Worm (Caenorhabditis elegans) whole organism, L1 larva: ENCODE data around the gene dlst-1.

Experiments used
- ceh-90 ChIP-seq: sonication (generic microtip); optimal IDR thresholded peaks from 2 replicates; lab custom pipeline; 2016; ENCODE audit warnings: missing genetic modification characterization, missing compliant biosample characterization
- lin-39 ChIP-seq: fragments of 150-350 bp; optimal IDR thresholded peaks from 2 replicates; lab custom pipeline; 2014; ENCODE audit warnings: missing biosample characterization, missing genetic modification reagents, missing genetic modification characterization
- lsy-2 ChIP-seq, 2 experiments: fragments of 150-350 bp; optimal IDR thresholded peaks; 2 replicates each; lab custom pipeline; 2014; ENCODE audit warnings: missing biosample characterization in 2 of 2, missing genetic modification characterization in 2 of 2
- nhr-28 ChIP-seq: fragments of 150-350 bp; optimal IDR thresholded peaks from 2 replicates; lab custom pipeline; 2014; ENCODE audit warnings: missing biosample characterization, missing genetic modification characterization
- unc-62 ChIP-seq: fragments of 150-350 bp; optimal IDR thresholded peaks from 2 replicates; lab custom pipeline; 2014; ENCODE audit warnings: missing biosample characterization, missing genetic modification reagents, missing genetic modification characterization
- ztf-11 ChIP-seq, 2 experiments: sonication (generic microtip); optimal IDR thresholded peaks; 2 replicates each; lab custom pipeline; 2016 to 2017; ENCODE audit warnings: missing genetic modification characterization in 2 of 2, missing biosample characterization in 1 of 2, missing compliant biosample characterization in 1 of 2

DNA sequence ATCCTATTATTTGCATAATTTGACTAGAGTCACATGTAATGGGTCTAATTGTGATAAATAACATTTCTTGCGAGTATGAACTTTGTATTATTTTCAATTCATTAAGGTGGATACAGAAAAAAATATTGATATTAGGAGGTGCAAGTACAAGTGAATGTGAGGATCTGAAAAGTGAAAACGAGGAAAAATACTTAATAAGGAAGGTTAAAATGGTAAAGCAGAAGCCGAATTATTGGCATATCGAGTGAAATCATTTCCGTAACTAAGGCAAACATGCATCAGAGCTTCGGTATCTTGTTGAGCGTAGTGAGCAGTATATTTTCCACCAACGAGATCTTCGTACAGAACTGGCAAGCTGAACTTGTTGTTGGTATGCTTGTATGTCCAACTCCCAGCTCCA lies 4.4 kb downstream of the dlst-1 start:
- no peak for TF ChIP-seq nhr-28 (tag; lab: Kevin White, UChicago)
- TF ChIP-seq lin-39 (tag; lab: Kevin White, UChicago): no peak
- TF ChIP-seq unc-62 (GFP tag; lab: Kevin White, UChicago): no peak
- TF ChIP-seq lsy-2 (tag; optimal IDR thresholded peaks at IDR 0.05; lab: Kevin White, UChicago): no peak
- no peak for TF ChIP-seq ceh-90 (tag; lab: Kevin White, UChicago)
- TF ChIP-seq ztf-11 (tag; optimal IDR thresholded peaks at IDR 0.05; lab: Kevin White, UChicago): no peak
